Worm (Caenorhabditis elegans) whole organism, L4 larva: Measurements from ENCODE around the gene slc-25A10.

Source experiments
- D1046.2 ChIP-seq: fragments of 200-800 bp; sonication (Bioruptor generic); IDR thresholded peaks from 2 replicates; pipeline ENCODE4 v1.3.6; 2022; ENCODE audit warnings: missing genetic modification characterization, missing compliant biosample characterization
- F10B5.3 ChIP-seq: sonication (generic microtip); optimal IDR thresholded peaks from 2 replicates; lab custom pipeline; 2016; ENCODE audit warnings: mild to moderate bottlenecking, missing genetic modification characterization, missing compliant biosample characterization
- F49E8.2 ChIP-seq: sonication (generic microtip); optimal IDR thresholded peaks from 2 replicates; lab custom pipeline; 2016; ENCODE audit warnings: missing compliant biosample characterization, mild to moderate bottlenecking, missing genetic modification characterization, borderline replicate concordance
- Y105C5A.15 ChIP-seq: fragments of 200-800 bp; sonication (Bioruptor generic); IDR thresholded peaks from 2 replicates; pipeline ENCODE4 v1.3.6; 2022; ENCODE audit warnings: missing genetic modification characterization, missing compliant biosample characterization
- ZK337.2 ChIP-seq: fragments of 200-800 bp; sonication (Bioruptor generic); IDR thresholded peaks from 2 replicates; pipeline ENCODE4 v1.3.6; 2022; ENCODE audit warnings: missing genetic modification reagents, missing genetic modification characterization, missing compliant biosample characterization
- ZK546.5 ChIP-seq, 2 experiments: sonication (generic microtip); optimal IDR thresholded peaks; 2 replicates each; lab custom pipeline; 2017; ENCODE audit warnings: missing biosample characterization in 2 of 2, missing genetic modification characterization in 2 of 2
- aha-1 ChIP-seq: fragments of 150-350 bp; peaks from one replicate; lab custom pipeline; 2014; ENCODE audit warnings: missing biosample characterization, missing genetic modification characterization
- attf-4 ChIP-seq: sonication (generic microtip); optimal IDR thresholded peaks from 3 replicates; lab custom pipeline; 2017; ENCODE audit warnings: missing biosample characterization, missing genetic modification characterization
- ceh-20 ChIP-seq: fragments of 200-800 bp; sonication (Bioruptor generic); IDR thresholded peaks from 2 replicates; pipeline ENCODE4 v1.3.6; 2022; ENCODE audit warnings: missing genetic modification reagents, missing genetic modification characterization, missing compliant biosample characterization
- ceh-28 ChIP-seq: fragments of 150-350 bp; optimal IDR thresholded peaks from 2 replicates; lab custom pipeline; 2014; ENCODE audit warnings: missing biosample characterization, missing genetic modification reagents, missing genetic modification characterization
- ceh-32 ChIP-seq: sonication (generic microtip); optimal IDR thresholded peaks from 2 replicates; lab custom pipeline; 2016; ENCODE audit warnings: mild to moderate bottlenecking, missing genetic modification characterization, missing compliant biosample characterization; ENCODE audit not compliant: poor library complexity
- cey-2 ChIP-seq: sonication (generic microtip); optimal IDR thresholded peaks from 3 replicates; lab custom pipeline; 2017; ENCODE audit warnings: missing genetic modification characterization, mild to moderate bottlenecking, missing compliant biosample characterization, antibody characterized with exemption, borderline replicate concordance; ENCODE audit not compliant: insufficient read depth
- daf-16 ChIP-seq, 3 experiments: sonication (generic microtip); optimal IDR thresholded peaks; 2 replicates each; lab custom pipeline; 2016 to 2017; ENCODE audit warnings: missing genetic modification characterization in 3 of 3, missing genetic modification reagents in 3 of 3, mild to moderate bottlenecking in 2 of 3, missing compliant biosample characterization in 2 of 3, missing biosample characterization in 1 of 3, moderate library complexity in 1 of 3
- daf-19 ChIP-seq: fragments of 200-800 bp; sonication (Bioruptor generic); conservative IDR thresholded peaks from 2 replicates; pipeline ENCODE4 v1.3.6; 2022; ENCODE audit warnings: missing genetic modification characterization, missing compliant biosample characterization
- daf-8 ChIP-seq: fragments of 200-800 bp; sonication (Bioruptor generic); IDR thresholded peaks from 2 replicates; pipeline ENCODE4 v1.3.6; 2022; ENCODE audit warnings: missing genetic modification characterization, missing compliant biosample characterization
- dmd-6 ChIP-seq: fragments of 200-800 bp; sonication (Bioruptor generic); IDR thresholded peaks from 2 replicates; pipeline ENCODE4 v1.3.6; 2022; ENCODE audit warnings: missing genetic modification reagents, missing genetic modification characterization, missing compliant biosample characterization
- dve-1 ChIP-seq: sonication (generic microtip); optimal IDR thresholded peaks from 2 replicates; lab custom pipeline; 2017; ENCODE audit warnings: antibody characterized with exemption, mild to moderate bottlenecking, missing genetic modification characterization, missing compliant biosample characterization; ENCODE audit not compliant: insufficient read depth
- hlh-11 ChIP-seq: fragments of 200-800 bp; sonication (Bioruptor generic); optimal IDR thresholded peaks from 2 replicates; lab custom pipeline; 2018; ENCODE audit warnings: mild to moderate bottlenecking, missing genetic modification characterization, missing compliant biosample characterization
- lin-1 ChIP-seq: fragments of 200-800 bp; sonication (Bioruptor generic); IDR thresholded peaks from 2 replicates; pipeline ENCODE4 v1.3.6; 2022; ENCODE audit warnings: missing genetic modification reagents, missing genetic modification characterization, missing compliant biosample characterization
- lin-38 ChIP-seq: fragments of 200-800 bp; sonication (Bioruptor generic); IDR thresholded peaks from 2 replicates; pipeline ENCODE4 v1.3.6; 2022; ENCODE audit warnings: missing genetic modification reagents, missing genetic modification characterization, missing compliant biosample characterization
- lir-3 ChIP-seq: sonication (generic microtip); optimal IDR thresholded peaks from 2 replicates; lab custom pipeline; 2016; ENCODE audit warnings: mild to moderate bottlenecking, missing genetic modification characterization, missing compliant biosample characterization
- madf-9 ChIP-seq: fragments of 200-800 bp; sonication (Bioruptor generic); conservative IDR thresholded peaks from 2 replicates; pipeline ENCODE4 v1.3.6; 2022; ENCODE audit warnings: missing genetic modification reagents, missing genetic modification characterization, missing compliant biosample characterization
- mep-1 ChIP-seq: fragments of 150-350 bp; sonication (generic microtip); optimal IDR thresholded peaks from 3 replicates; lab custom pipeline; 2014; ENCODE audit warnings: missing biosample characterization, missing genetic modification characterization
- mes-2 ChIP-seq: sonication (generic microtip); optimal IDR thresholded peaks from 2 replicates; lab custom pipeline; 2016; ENCODE audit warnings: missing genotype, mild to moderate bottlenecking, missing genetic modification characterization, missing compliant biosample characterization; ENCODE audit not compliant: poor library complexity, severe bottlenecking
- mxl-2 ChIP-seq: fragments of 200-800 bp; sonication (Bioruptor generic); conservative IDR thresholded peaks from 2 replicates; pipeline ENCODE4 v1.3.6; 2022; ENCODE audit warnings: missing genetic modification reagents, missing genetic modification characterization, missing compliant biosample characterization
- mxl-3 ChIP-seq: fragments of 200-800 bp; sonication (Bioruptor generic); optimal IDR thresholded peaks from 2 replicates; lab custom pipeline; 2018; ENCODE audit warnings: mild to moderate bottlenecking, missing genetic modification characterization, missing compliant biosample characterization
- nhr-102 ChIP-seq: sonication (generic microtip); optimal IDR thresholded peaks from 2 replicates; lab custom pipeline; 2016; ENCODE audit warnings: mild to moderate bottlenecking, missing genetic modification characterization, moderate library complexity, missing compliant biosample characterization
- nhr-11 ChIP-seq: fragments of 150-350 bp; optimal IDR thresholded peaks from 2 replicates; lab custom pipeline; 2014; ENCODE audit warnings: missing biosample characterization, missing genetic modification characterization
- nhr-237 ChIP-seq: sonication (generic microtip); optimal IDR thresholded peaks from 2 replicates; lab custom pipeline; 2017; ENCODE audit warnings: missing biosample characterization, missing genetic modification characterization
- nhr-25 ChIP-seq: sonication (generic microtip); optimal IDR thresholded peaks from 2 replicates; lab custom pipeline; 2017; ENCODE audit warnings: missing genetic modification characterization, mild to moderate bottlenecking, missing compliant biosample characterization, antibody characterized with exemption, moderate library complexity, borderline replicate concordance; ENCODE audit not compliant: insufficient read depth
- nhr-28 ChIP-seq: fragments of 150-350 bp; optimal IDR thresholded peaks from 2 replicates; lab custom pipeline; 2014; ENCODE audit warnings: missing biosample characterization, missing genetic modification characterization
- nhr-42 ChIP-seq: fragments of 200-800 bp; sonication (Bioruptor generic); IDR thresholded peaks from 2 replicates; pipeline ENCODE4 v1.3.6; 2022; ENCODE audit warnings: missing genetic modification characterization, missing compliant biosample characterization
- nhr-48 ChIP-seq: sonication (generic microtip); optimal IDR thresholded peaks from 2 replicates; lab custom pipeline; 2016; ENCODE audit warnings: mild to moderate bottlenecking, missing genetic modification characterization, missing compliant biosample characterization
- nhr-6 ChIP-seq: fragments of 150-350 bp; optimal IDR thresholded peaks from 2 replicates; lab custom pipeline; 2014; ENCODE audit warnings: missing biosample characterization, missing genetic modification characterization
- nhr-76 ChIP-seq: fragments of 150-350 bp; optimal IDR thresholded peaks from 2 replicates; lab custom pipeline; 2014; ENCODE audit warnings: missing biosample characterization, missing genetic modification characterization
- nhr-77 ChIP-seq: fragments of 150-350 bp; optimal IDR thresholded peaks from 2 replicates; lab custom pipeline; 2014; ENCODE audit warnings: missing biosample characterization, missing genetic modification characterization
- pha-4 ChIP-seq, 2 experiments: fragments of 150-350 bp in 1 of 2; fragments of 200-800 bp in 1 of 2; sonication (Bioruptor generic) in 1 of 2; IDR thresholded peaks in 1 of 2; optimal IDR thresholded peaks in 1 of 2; 2 replicates each; pipeline versions ENCODE4 v1.3.6 to Lab custom; 2014 to 2022; ENCODE audit warnings: missing genetic modification characterization in 2 of 2, missing genetic modification reagents in 2 of 2, missing biosample characterization in 1 of 2, missing compliant biosample characterization in 1 of 2
- pqm-1 ChIP-seq: sonication (generic microtip); optimal IDR thresholded peaks from 2 replicates; lab custom pipeline; 2017; ENCODE audit warnings: missing biosample characterization, missing genetic modification characterization
- rbr-2 ChIP-seq: sonication (generic microtip); optimal IDR thresholded peaks from 2 replicates; lab custom pipeline; 2016; ENCODE audit warnings: missing genotype, missing genetic modification characterization, missing compliant biosample characterization
- saeg-2 ChIP-seq: fragments of 200-800 bp; sonication (Bioruptor generic); IDR thresholded peaks from 2 replicates; pipeline ENCODE4 v1.3.6; 2022; ENCODE audit warnings: missing genetic modification reagents, missing genetic modification characterization, missing compliant biosample characterization
- spr-3 ChIP-seq: fragments of 200-800 bp; sonication (Bioruptor generic); optimal IDR thresholded peaks from 2 replicates; lab custom pipeline; 2018; ENCODE audit warnings: mild to moderate bottlenecking, missing genetic modification characterization, missing compliant biosample characterization
- unc-62 ChIP-seq, 3 experiments: fragments of 150-350 bp in 1 of 3; sonication (generic microtip); optimal IDR thresholded peaks in 2 of 3; peaks in 1 of 3; 1 replicate in 1 of 3; 2 replicates in 2 of 3; lab custom pipeline; 2014 to 2017; ENCODE audit warnings: missing biosample characterization in 3 of 3, missing genetic modification characterization in 3 of 3, missing genetic modification reagents in 3 of 3, missing genotype in 1 of 3
- zfp-2 ChIP-seq: sonication (generic microtip); optimal IDR thresholded peaks from 2 replicates; lab custom pipeline; 2016; ENCODE audit warnings: mild to moderate bottlenecking, missing genetic modification characterization, missing compliant biosample characterization
- zip-11 ChIP-seq: fragments of 200-800 bp; sonication (Bioruptor generic); IDR thresholded peaks from 2 replicates; pipeline ENCODE4 v1.3.6; 2022; ENCODE audit warnings: missing genetic modification characterization, missing compliant biosample characterization
- zip-2 ChIP-seq: fragments of 150-350 bp; optimal IDR thresholded peaks from 2 replicates; lab custom pipeline; 2014; ENCODE audit warnings: missing biosample characterization, missing genetic modification characterization
- ztf-11 ChIP-seq: fragments of 150-350 bp; optimal IDR thresholded peaks from 2 replicates; lab custom pipeline; 2014; ENCODE audit warnings: missing biosample characterization, missing genetic modification characterization

slc-25A10 gene

DNA sequence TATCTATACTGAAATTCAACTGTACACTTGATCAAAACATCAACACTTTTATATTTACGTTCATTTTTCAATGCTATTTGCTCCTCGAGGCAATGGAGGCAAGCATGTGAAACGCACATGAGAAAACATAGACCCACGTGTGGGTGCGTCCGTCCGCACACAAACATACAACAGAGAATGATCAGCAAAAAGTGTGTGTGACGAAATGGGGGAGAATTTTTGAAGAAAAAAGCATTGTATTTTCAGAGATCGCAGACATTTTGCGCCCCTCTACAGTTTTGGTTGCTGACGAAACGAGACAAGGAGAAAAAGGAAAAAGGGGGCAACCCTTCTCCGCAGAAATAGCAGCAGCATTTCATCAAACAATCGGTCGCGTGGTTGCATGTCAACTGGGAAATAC, 24.7 kb upstream of the slc-25A10 start (continued):
- TF ChIP-seq saeg-2 (GFP tag; lab: Robert Waterston, UW) (peak; percentile 81; the same call in 1 of the 2 replicates), nhr-76 (tag; lab: Kevin White, UChicago) (peak; percentile 38), mxl-3 (GFP tag; lab: Kevin White, UChicago) (peak; percentile 89), D1046.2 (no peak), zip-11 (GFP tag; lab: Robert Waterston, UW) (no peak), daf-8 (GFP tag; lab: Robert Waterston, UW) (no peak), ceh-20 (0 out of 2 replicates have a peak, but pooled peaks have one; percentile 47), rbr-2 (tag; lab: Kevin White, UChicago) (peak; percentile 66), nhr-42 (GFP tag; lab: Robert Waterston, UW) (0 out of 2 replicates have a peak, but pooled peaks have one; percentile 38), aha-1 (peak; percentile 99), zip-2 (tag; lab: Kevin White, UChicago) (peak; percentile 34), nhr-11 (tag; lab: Kevin White, UChicago) (peak; percentile 77), nhr-237 (no peak), unc-62 (GFP tag; optimal IDR thresholded peaks at IDR 0.05 in 1 of 2; lab: Kevin White, UChicago) (peak in 1 of 2 experiments; percentile 96), unc-62 (tag; optimal IDR thresholded peaks at IDR 0.05; lab: Kevin White, UChicago) (no peak), nhr-25 (tag; lab: Kevin White, UChicago) (peak; percentile 89), mes-2 (tag; lab: Kevin White, UChicago) (peak; percentile 73), daf-16 (GFP tag; optimal IDR thresholded peaks at IDR 0.05; lab: Kevin White, UChicago) (peak; percentile 53 to 95), daf-16 (tag; optimal IDR thresholded peaks at IDR 0.05; lab: Kevin White, UChicago) (peak; percentile 98), ZK337.2 (GFP tag; lab: Robert Waterston, UW) (no peak), F10B5.3 (peak; percentile 73), dmd-6 (GFP tag; lab: Robert Waterston, UW) (peak; percentile 98), nhr-6 (tag; lab: Kevin White, UChicago) (peak; percentile 69), mxl-2 (GFP tag; lab: Robert Waterston, UW) (peak; percentile 100), pqm-1 (peak; percentile 31), lin-38 (GFP tag; lab: Robert Waterston, UW) (peak; percentile 52), zfp-2 (no peak), cey-2 (peak; percentile 13), ZK546.5 (tag; optimal IDR thresholded peaks at IDR 0.05; lab: Kevin White, UChicago) (no peak), nhr-48 (tag; lab: Kevin White, UChicago) (peak; percentile 98), hlh-11 (tag; lab: Kevin White, UChicago) (peak; percentile 99), pha-4 (GFP tag; IDR thresholded peaks at IDR 0.05; lab: Robert Waterston, UW) (peak; percentile 85), pha-4 (tag; optimal IDR thresholded peaks at IDR 0.05; lab: Kevin White, UChicago) (peak; percentile 93), mep-1 (peak; percentile 87), nhr-77 (tag; lab: Kevin White, UChicago) (peak; percentile 87), ceh-28 (tag; lab: Kevin White, UChicago) (no peak), attf-4 (tag; lab: Kevin White, UChicago) (no peak)

ce11 chrX:6749124-6749822, 23.8 kb upstream of the slc-25A10 start:
- no peak for TF ChIP-seq ceh-32 (tag; lab: Kevin White, UChicago)
- no peak for TF ChIP-seq ztf-11 (tag; lab: Kevin White, UChicago)
- no peak for TF ChIP-seq F49E8.2
- TF ChIP-seq daf-16 (GFP tag; optimal IDR thresholded peaks at IDR 0.05; lab: Kevin White, UChicago) = peak in 1 of 2 experiments; percentile 45
- TF ChIP-seq daf-16 (tag; optimal IDR thresholded peaks at IDR 0.05; lab: Kevin White, UChicago) = peak; percentile 97
- peak; percentile 49; the same call in 1 of the 2 replicates for TF ChIP-seq daf-19 (GFP tag; lab: Robert Waterston, UW)
- TF ChIP-seq Y105C5A.15 = 0 out of 2 replicates have a peak, but pooled peaks have one; percentile 18
- no peak for TF ChIP-seq lir-3 (tag; lab: Kevin White, UChicago)
- TF ChIP-seq madf-9 (GFP tag; lab: Robert Waterston, UW) = peak; percentile 52; the same call in 1 of the 2 replicates
- peak; percentile 80 for TF ChIP-seq lin-1
- peak; percentile 84 for TF ChIP-seq ceh-20
- peak; percentile 93 for TF ChIP-seq nhr-102 (tag; lab: Kevin White, UChicago)
- TF ChIP-seq mxl-2 (GFP tag; lab: Robert Waterston, UW) = peak; percentile 89
- TF ChIP-seq nhr-42 (GFP tag; lab: Robert Waterston, UW) = peak; percentile 66; the same call in 1 of the 2 replicates
- peak; percentile 92 for TF ChIP-seq nhr-28 (tag; lab: Kevin White, UChicago)
- no peak for TF ChIP-seq spr-3
- peak; percentile 82 for TF ChIP-seq dve-1
- TF ChIP-seq mep-1 = peak; percentile 62
- peak; percentile 99 for TF ChIP-seq aha-1
